Worm (Caenorhabditis elegans) whole organism, late embryonic: ENCODE measurements around the gene F31E3.12.
A peak's percentile ranks its signal among the peaks of the same experiment; 100 is the strongest.

ENCODE experiments used
- C08G9.2 ChIP-seq: sonication (generic microtip); optimal IDR thresholded peaks from 2 replicates; lab custom pipeline; 2016; ENCODE audit warnings: mild to moderate bottlenecking, missing genetic modification characterization, moderate library complexity, missing compliant biosample characterization
- F13H6.1 ChIP-seq: sonication (generic microtip); optimal IDR thresholded peaks from 2 replicates; lab custom pipeline; 2016; ENCODE audit warnings: missing genetic modification characterization, missing compliant biosample characterization
- ceh-31 ChIP-seq: sonication (generic microtip); optimal IDR thresholded peaks from 2 replicates; lab custom pipeline; 2016; ENCODE audit warnings: missing genetic modification characterization, missing compliant biosample characterization
- dve-1 ChIP-seq: sonication (generic microtip); optimal IDR thresholded peaks from 2 replicates; lab custom pipeline; 2017; ENCODE audit warnings: antibody characterized with exemption, mild to moderate bottlenecking, missing genetic modification characterization, missing compliant biosample characterization
- fkh-10 ChIP-seq: fragments of 150-350 bp; optimal IDR thresholded peaks from 2 replicates; lab custom pipeline; 2014; ENCODE audit warnings: missing biosample characterization, missing genetic modification reagents, missing genetic modification characterization
- hlh-8 ChIP-seq: sonication (generic microtip); optimal IDR thresholded peaks from 2 replicates; lab custom pipeline; 2016; ENCODE audit warnings: missing genotype, missing genetic modification characterization, missing compliant biosample characterization
- pag-3 ChIP-seq: sonication (generic microtip); optimal IDR thresholded peaks from 2 replicates; lab custom pipeline; 2016; ENCODE audit warnings: missing compliant biosample characterization, missing genetic modification characterization, borderline replicate concordance
- ttx-3 ChIP-seq: sonication (generic microtip); optimal IDR thresholded peaks from 2 replicates; lab custom pipeline; 2016; ENCODE audit warnings: missing genetic modification reagents, missing genetic modification characterization, missing compliant biosample characterization
- unc-55 ChIP-seq: sonication (generic microtip); optimal IDR thresholded peaks from 2 replicates; lab custom pipeline; 2017; ENCODE audit warnings: missing biosample characterization, missing genetic modification reagents, missing genetic modification characterization

DNA sequence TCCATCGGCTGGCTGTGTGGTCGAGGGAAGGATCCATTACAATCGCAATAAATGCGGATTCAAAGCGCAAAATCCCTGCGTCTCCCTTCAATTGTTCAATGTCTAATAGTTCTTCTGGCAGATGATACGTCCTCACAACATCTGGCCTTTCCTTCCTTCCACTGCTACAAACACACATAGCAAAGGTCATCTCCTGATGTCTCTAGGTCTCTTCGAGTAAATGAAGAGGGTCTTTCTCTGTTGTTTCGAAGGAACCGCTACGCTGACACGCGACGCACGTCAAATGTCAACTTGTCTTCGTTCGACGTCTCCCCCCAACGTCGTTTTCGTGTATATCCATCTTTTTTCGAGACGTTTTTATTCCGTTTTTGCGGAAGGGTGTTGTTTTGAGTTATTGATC is 9.7 kb downstream of the F31E3.12 start:
- peak; percentile 65 for TF ChIP-seq ceh-31 (tag; lab: Kevin White, UChicago)
- TF ChIP-seq dve-1: no peak
- TF ChIP-seq ttx-3 (tag; lab: Kevin White, UChicago): no peak
- TF ChIP-seq unc-55 (GFP tag; lab: Kevin White, UChicago): peak; percentile 100
- TF ChIP-seq hlh-8 (tag; lab: Kevin White, UChicago): peak; percentile 94
- no peak for TF ChIP-seq C08G9.2 (tag; lab: Kevin White, UChicago)
- TF ChIP-seq fkh-10: no peak
- TF ChIP-seq F13H6.1: no peak
- TF ChIP-seq pag-3 (tag; lab: Kevin White, UChicago): no peak
